Fruit fly (Drosophila melanogaster) whole organism, prepupa: Measurements from ENCODE around the gene Nak.

Experiments used
- CG10631 ChIP-seq: fragments of 200-800 bp; sonication (Bioruptor generic); optimal IDR thresholded peaks from 2 replicates; lab custom pipeline; 2016; ENCODE audit warnings: missing biosample characterization, missing genetic modification characterization
- CG10669 ChIP-seq: fragments of 200-800 bp; sonication (Bioruptor generic); optimal IDR thresholded peaks from 3 replicates; lab custom pipeline; 2018; ENCODE audit warnings: missing biosample characterization, mild to moderate bottlenecking, missing genetic modification characterization, moderate library complexity
- CG11294 ChIP-seq: fragments of 200-800 bp; sonication (Bioruptor generic); IDR thresholded peaks from 2 replicates; pipeline ENCODE4 v1.3.6; 2022; ENCODE audit warnings: missing biosample characterization, missing genetic modification characterization
- CG11902 ChIP-seq: fragments of 200-800 bp; sonication (Bioruptor generic); optimal IDR thresholded peaks from 3 replicates; lab custom pipeline; 2016; ENCODE audit warnings: missing biosample characterization, missing genetic modification characterization
- CG1621 ChIP-seq: fragments of 200-800 bp; sonication (Bioruptor generic); optimal IDR thresholded peaks from 3 replicates; lab custom pipeline; 2018; ENCODE audit warnings: missing biosample characterization, mild to moderate bottlenecking, missing genetic modification characterization
- CG3032 ChIP-seq: fragments of 200-800 bp; optimal IDR thresholded peaks from 2 replicates; lab custom pipeline; 2019; ENCODE audit warnings: missing biosample characterization, mild to moderate bottlenecking, missing genetic modification characterization, moderate library complexity
- CG31627 ChIP-seq: fragments of 200-800 bp; sonication (Bioruptor generic); optimal IDR thresholded peaks from 3 replicates; lab custom pipeline; 2016; ENCODE audit warnings: missing biosample characterization, missing genetic modification characterization
- CG3919 ChIP-seq: fragments of 200-800 bp; sonication (Bioruptor generic); optimal IDR thresholded peaks from 3 replicates; lab custom pipeline; 2016; ENCODE audit warnings: missing biosample characterization, missing genetic modification characterization
- CG4318 ChIP-seq: fragments of 200-800 bp; sonication (Bioruptor generic); optimal IDR thresholded peaks from 3 replicates; lab custom pipeline; 2017; ENCODE audit warnings: missing biosample characterization, mild to moderate bottlenecking, missing genetic modification characterization
- CG6163 ChIP-seq: fragments of 200-800 bp; sonication (Bioruptor generic); IDR thresholded peaks from 3 replicates; pipeline ENCODE4 v1.3.6; 2022; ENCODE audit warnings: missing biosample characterization, missing genetic modification characterization
- CG6276 ChIP-seq: fragments of 200-800 bp; sonication (Bioruptor generic); optimal IDR thresholded peaks from 2 replicates; lab custom pipeline; 2017; ENCODE audit warnings: missing biosample characterization, mild to moderate bottlenecking, missing genetic modification characterization
- CG6792 ChIP-seq: fragments of 200-800 bp; sonication (Bioruptor generic); optimal IDR thresholded peaks from 3 replicates; lab custom pipeline; 2016; ENCODE audit warnings: missing biosample characterization, missing genetic modification characterization
- CG6808 ChIP-seq: fragments of 200-800 bp; sonication (Bioruptor generic); optimal IDR thresholded peaks from 3 replicates; lab custom pipeline; 2017; ENCODE audit warnings: missing biosample characterization, missing genetic modification characterization, mild to moderate bottlenecking, moderate library complexity, missing genetic modification reagents
- CG6854 ChIP-seq: fragments of 200-800 bp; sonication (Bioruptor generic); optimal IDR thresholded peaks from 2 replicates; lab custom pipeline; 2017; ENCODE audit warnings: missing biosample characterization, mild to moderate bottlenecking, missing genetic modification characterization
- CG7368 ChIP-seq: fragments of 200-800 bp; sonication (Bioruptor generic); optimal IDR thresholded peaks from 3 replicates; lab custom pipeline; 2016; ENCODE audit warnings: missing biosample characterization, missing genetic modification characterization
- CG8319 ChIP-seq: fragments of 200-800 bp; sonication (Bioruptor generic); optimal IDR thresholded peaks from 3 replicates; lab custom pipeline; 2016; ENCODE audit warnings: missing biosample characterization, missing genetic modification characterization
- CG8632 ChIP-seq: fragments of 200-800 bp; sonication (Bioruptor generic); optimal IDR thresholded peaks from 3 replicates; lab custom pipeline; 2016; ENCODE audit warnings: missing biosample characterization, missing genetic modification characterization
- CG9139 ChIP-seq: fragments of 200-800 bp; sonication (Bioruptor generic); optimal IDR thresholded peaks from 3 replicates; lab custom pipeline; 2017; ENCODE audit warnings: missing biosample characterization, mild to moderate bottlenecking, missing genetic modification characterization
- Eip93F ChIP-seq: fragments of 200-800 bp; sonication (Bioruptor generic); optimal IDR thresholded peaks from 2 replicates; lab custom pipeline; 2016; ENCODE audit warnings: missing biosample characterization, mild to moderate bottlenecking, missing genetic modification characterization
- Ets96B ChIP-seq: fragments of 200-800 bp; optimal IDR thresholded peaks from 2 replicates; lab custom pipeline; 2019; ENCODE audit warnings: missing biosample characterization, mild to moderate bottlenecking, missing genetic modification characterization, moderate library complexity
- Hr38 ChIP-seq: sonication (Bioruptor generic); optimal IDR thresholded peaks from 2 replicates; lab custom pipeline; 2016; ENCODE audit warnings: missing biosample characterization, missing genetic modification characterization
- Hr39 ChIP-seq: fragments of 200-800 bp; sonication (Bioruptor generic); optimal IDR thresholded peaks from 2 replicates; lab custom pipeline; 2016; ENCODE audit warnings: missing biosample characterization, missing genetic modification characterization
- OdsH ChIP-seq: fragments of 200-800 bp; sonication (Bioruptor generic); optimal IDR thresholded peaks from 3 replicates; lab custom pipeline; 2016; ENCODE audit warnings: missing biosample characterization, missing genetic modification characterization
- Sox102F ChIP-seq: fragments of 200-800 bp; sonication (Bioruptor generic); optimal IDR thresholded peaks from 2 replicates; lab custom pipeline; 2016; ENCODE audit warnings: missing biosample characterization, mild to moderate bottlenecking, missing genetic modification characterization
- Sox14 ChIP-seq: fragments of 200-800 bp; sonication (Bioruptor generic); optimal IDR thresholded peaks from 3 replicates; lab custom pipeline; 2016; ENCODE audit warnings: missing biosample characterization, missing genetic modification characterization
- Sox15 ChIP-seq: fragments of 200-800 bp; sonication (Bioruptor generic); optimal IDR thresholded peaks from 3 replicates; lab custom pipeline; 2016; ENCODE audit warnings: missing biosample characterization, missing genetic modification characterization
- achi ChIP-seq: fragments of 200-800 bp; sonication (Bioruptor generic); optimal IDR thresholded peaks from 3 replicates; lab custom pipeline; 2016; ENCODE audit warnings: missing biosample characterization, missing genetic modification characterization
- acj6 ChIP-seq: fragments of 200-800 bp; sonication (Bioruptor generic); optimal IDR thresholded peaks from 3 replicates; lab custom pipeline; 2016; ENCODE audit warnings: missing biosample characterization, missing genetic modification characterization
- dac ChIP-seq: fragments of 200-800 bp; sonication (Bioruptor generic); optimal IDR thresholded peaks from 2 replicates; lab custom pipeline; 2017; ENCODE audit warnings: missing biosample characterization, mild to moderate bottlenecking, missing genetic modification characterization
- dsx ChIP-seq: fragments of 200-800 bp; optimal IDR thresholded peaks from 3 replicates; lab custom pipeline; 2019; ENCODE audit warnings: missing biosample characterization, mild to moderate bottlenecking, missing genetic modification characterization, moderate library complexity; ENCODE audit not compliant: poor library complexity, severe bottlenecking
- eg ChIP-seq: fragments of 200-800 bp; sonication (Bioruptor generic); IDR thresholded peaks from 3 replicates; pipeline ENCODE4 v1.3.6; 2022; ENCODE audit warnings: missing biosample characterization, missing genetic modification characterization
- esn ChIP-seq: fragments of 200-800 bp; sonication (Bioruptor generic); optimal IDR thresholded peaks from 2 replicates; lab custom pipeline; 2016; ENCODE audit warnings: missing biosample characterization, mild to moderate bottlenecking, missing genetic modification characterization, moderate library complexity
- fd59A ChIP-seq: fragments of 200-800 bp; sonication (Bioruptor generic); optimal IDR thresholded peaks from 2 replicates; lab custom pipeline; 2017; ENCODE audit warnings: missing biosample characterization, mild to moderate bottlenecking, missing genetic modification characterization, missing genetic modification reagents
- fd85E ChIP-seq: fragments of 200-800 bp; sonication (Bioruptor generic); optimal IDR thresholded peaks from 3 replicates; lab custom pipeline; 2016; ENCODE audit warnings: missing biosample characterization, missing genetic modification characterization
- fkh ChIP-seq: fragments of 200-800 bp; sonication (Bioruptor generic); optimal IDR thresholded peaks from 3 replicates; lab custom pipeline; 2017; ENCODE audit warnings: missing biosample characterization, mild to moderate bottlenecking, missing genetic modification characterization, moderate library complexity
- lz ChIP-seq: fragments of 200-800 bp; sonication (Bioruptor generic); optimal IDR thresholded peaks from 3 replicates; lab custom pipeline; 2016; ENCODE audit warnings: missing biosample characterization, missing genetic modification characterization
- net ChIP-seq: fragments of 200-800 bp; sonication (Bioruptor generic); optimal IDR thresholded peaks from 3 replicates; lab custom pipeline; 2016; ENCODE audit warnings: missing biosample characterization, missing genetic modification characterization
- pdm3 ChIP-seq: fragments of 200-800 bp; sonication (Bioruptor generic); optimal IDR thresholded peaks from 3 replicates; lab custom pipeline; 2016; ENCODE audit warnings: missing biosample characterization, missing genetic modification characterization
- salr ChIP-seq, 2 experiments: fragments of 200-800 bp; sonication (Bioruptor generic); optimal IDR thresholded peaks; 3 replicates each; lab custom pipeline; 2016 to 2018; ENCODE audit warnings: missing biosample characterization in 2 of 2, missing genetic modification characterization in 2 of 2, mild to moderate bottlenecking in 1 of 2
- spab ChIP-seq: fragments of 200-800 bp; sonication (Bioruptor generic); optimal IDR thresholded peaks from 2 replicates; lab custom pipeline; 2017; ENCODE audit warnings: missing biosample characterization, mild to moderate bottlenecking, missing genetic modification characterization, missing genetic modification reagents
- ss ChIP-seq, 2 experiments: fragments of 200-800 bp; sonication (Bioruptor generic); optimal IDR thresholded peaks; 2 replicates in 1 of 2; 3 replicates in 1 of 2; lab custom pipeline; 2017 to 2018; ENCODE audit warnings: mild to moderate bottlenecking in 2 of 2, missing biosample characterization in 2 of 2, missing genetic modification characterization in 2 of 2, moderate library complexity in 1 of 2
- svp ChIP-seq: fragments of 200-800 bp; sonication (Bioruptor generic); peaks from one replicate; lab custom pipeline; 2016; ENCODE audit warnings: missing biosample characterization, missing genetic modification characterization
- vri ChIP-seq: fragments of 200-800 bp; sonication (Bioruptor generic); optimal IDR thresholded peaks from 3 replicates; lab custom pipeline; 2016; ENCODE audit warnings: missing biosample characterization, mild to moderate bottlenecking, missing genetic modification characterization

The Nak gene

DNA sequence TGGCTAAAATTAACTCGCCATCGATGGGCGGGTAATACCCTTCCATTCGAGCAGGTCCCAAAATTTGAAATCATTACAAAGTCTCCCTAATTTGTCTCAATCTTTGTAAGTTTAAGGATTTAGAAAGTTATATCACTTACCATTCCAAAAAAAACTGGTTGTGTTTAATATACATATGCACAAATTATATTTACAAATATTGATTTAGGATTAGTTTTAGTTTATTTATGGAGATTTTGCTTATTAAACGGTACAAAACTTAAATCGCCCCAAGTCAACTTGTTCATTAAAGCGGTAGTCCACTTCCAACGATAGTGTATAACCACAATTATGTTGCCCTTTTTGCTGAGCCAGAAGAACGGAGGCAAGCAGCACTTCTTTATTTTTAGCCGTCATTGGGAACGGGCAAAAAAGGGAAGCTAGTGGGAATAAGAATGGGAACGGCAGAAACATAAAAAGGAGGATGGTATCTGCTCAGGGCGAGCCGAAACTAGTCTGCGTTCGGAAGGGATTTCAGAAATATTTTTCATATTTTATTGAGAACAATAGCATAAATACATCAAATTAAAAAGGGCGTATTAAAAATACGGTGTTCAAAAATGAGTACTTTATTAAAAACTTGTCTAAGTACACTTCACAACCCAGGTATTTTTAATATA is 20.4 kb downstream of the Nak start (continued):
- TF ChIP-seq dac (GFP tag; lab: Kevin White, UChicago), result peak; percentile 38
- no peak for TF ChIP-seq CG11294 (GFP tag; lab: Robert Waterston, UW)
- TF ChIP-seq svp (GFP tag; lab: Kevin White, UChicago), result peak; percentile 84
- peak; percentile 78 for TF ChIP-seq net (GFP tag; lab: Kevin White, UChicago)
- TF ChIP-seq CG3032 (tag; lab: Kevin White, UChicago), result peak; percentile 89
- TF ChIP-seq salr (GFP tag; optimal IDR thresholded peaks at IDR 0.05; lab: Kevin White, UChicago), result peak in 1 of 2 experiments; percentile 90
- TF ChIP-seq CG4318 (GFP tag; lab: Kevin White, UChicago), result peak; percentile 59
- peak; percentile 85 for TF ChIP-seq lz
- TF ChIP-seq CG6808 (GFP tag; lab: Kevin White, UChicago), result peak; percentile 89
- peak; percentile 79 for TF ChIP-seq CG3919 (GFP tag; lab: Kevin White, UChicago)
- TF ChIP-seq eg, result peak; percentile 52; the same call in 2 of the 3 replicates
- TF ChIP-seq fd59A, result peak; percentile 86
- TF ChIP-seq CG10631 (GFP tag; lab: Kevin White, UChicago), result peak; percentile 91
- TF ChIP-seq fkh, result no peak
- TF ChIP-seq esn (GFP tag; lab: Kevin White, UChicago), result peak; percentile 92
- peak; percentile 86 for TF ChIP-seq spab (GFP tag; lab: Kevin White, UChicago)
- no peak for TF ChIP-seq fd85E (GFP tag; lab: Kevin White, UChicago)
- TF ChIP-seq Sox15 (GFP tag; lab: Kevin White, UChicago), result peak; percentile 52
- TF ChIP-seq OdsH (GFP tag; lab: Kevin White, UChicago), result peak; percentile 84
- peak; percentile 86 for TF ChIP-seq CG8632
- peak; percentile 81 for TF ChIP-seq CG31627 (GFP tag; lab: Kevin White, UChicago)
- no peak for TF ChIP-seq CG6854 (GFP tag; lab: Kevin White, UChicago)

DNA sequence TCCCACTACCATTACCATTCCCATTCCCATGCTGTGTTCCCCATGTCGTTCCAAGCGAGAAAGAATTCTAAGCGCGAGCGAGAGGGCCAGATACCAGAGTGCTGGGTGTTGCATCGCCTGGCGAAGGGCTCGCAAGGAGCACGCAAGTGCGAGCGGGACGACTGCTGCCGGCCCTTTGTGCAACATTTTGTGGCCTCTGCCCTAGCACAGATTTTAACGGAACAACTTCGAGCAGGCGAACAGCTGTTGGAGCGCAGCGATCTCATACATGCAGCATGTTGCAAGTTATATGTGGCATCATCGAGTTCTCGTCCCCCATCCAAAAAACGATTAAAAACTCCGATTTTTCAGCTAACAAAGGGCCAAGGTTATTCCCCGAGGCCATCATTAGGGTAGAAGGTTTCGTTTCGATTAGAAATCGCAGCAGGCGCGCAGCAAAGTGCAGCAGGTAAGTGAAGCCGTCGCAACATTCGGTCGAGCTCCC is 21.0 kb downstream of the Nak start:
- TF ChIP-seq Hr39 (GFP tag; lab: Kevin White, UChicago) (no peak), Ets96B (tag; lab: Kevin White, UChicago) (no peak), lz (no peak), CG11902 (GFP tag; lab: Kevin White, UChicago) (no peak), CG31627 (GFP tag; lab: Kevin White, UChicago) (no peak), ss (GFP tag; optimal IDR thresholded peaks at IDR 0.05; lab: Kevin White, UChicago) (no peak), CG8319 (GFP tag; lab: Kevin White, UChicago) (no peak), CG6163 (no peak), CG4318 (GFP tag; lab: Kevin White, UChicago) (no peak), Sox14 (GFP tag; lab: Kevin White, UChicago) (no peak), svp (GFP tag; lab: Kevin White, UChicago) (peak; percentile 67), dsx (GFP tag; lab: Kevin White, UChicago) (peak; percentile 96), acj6 (no peak), Hr38 (GFP tag; lab: Kevin White, UChicago) (no peak), CG6276 (no peak)

DNA sequence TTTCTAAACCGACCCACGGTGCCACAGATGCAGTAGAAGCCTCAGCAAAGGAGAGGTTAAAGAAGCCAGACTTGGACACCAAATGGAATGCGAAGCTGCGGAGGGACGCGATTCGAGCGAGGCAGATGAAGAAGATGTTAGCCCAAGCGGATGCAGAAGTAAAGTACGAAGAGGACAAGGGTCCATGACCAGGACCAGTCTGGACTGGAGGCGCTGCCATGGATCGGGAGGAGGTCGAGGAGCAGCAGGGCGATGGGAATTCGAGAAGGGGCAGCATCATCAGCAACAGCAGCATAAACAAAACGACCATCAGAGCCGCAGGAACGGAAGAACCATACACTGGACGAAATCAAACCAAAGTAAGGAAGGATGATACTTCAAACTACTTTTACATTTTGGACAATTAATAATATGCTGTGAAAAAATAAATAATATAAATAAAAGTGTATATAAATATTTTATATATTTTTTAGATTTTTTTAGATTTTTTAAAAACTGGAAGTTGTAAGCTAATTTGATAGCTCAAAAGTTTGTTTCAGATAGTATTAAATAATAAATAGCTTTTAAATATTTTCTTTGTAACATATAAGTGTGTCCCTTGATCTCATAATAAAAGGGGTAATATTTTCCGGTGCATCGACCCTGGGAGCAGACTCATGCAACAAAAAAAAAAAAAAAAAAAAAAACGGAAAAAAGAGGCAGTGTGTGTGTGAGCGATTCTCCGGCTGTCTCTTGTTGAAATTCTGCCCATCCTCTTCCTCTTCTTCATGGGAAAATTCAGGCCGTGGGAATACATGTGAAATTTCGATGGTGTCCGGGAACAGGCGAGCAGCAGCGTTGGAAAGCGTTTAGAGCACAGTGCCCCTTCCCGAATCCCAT is 21.7 kb downstream of the Nak start:
- TF ChIP-seq CG8319 (GFP tag; lab: Kevin White, UChicago) (peak; percentile 19), Sox102F (GFP tag; lab: Kevin White, UChicago) (peak; percentile 46), Eip93F (GFP tag; lab: Kevin White, UChicago) (peak; percentile 42), CG7368 (GFP tag; lab: Kevin White, UChicago) (peak; percentile 40), OdsH (GFP tag; lab: Kevin White, UChicago) (peak; percentile 78), achi (GFP tag; lab: Kevin White, UChicago) (peak; percentile 82), vri (GFP tag; lab: Kevin White, UChicago) (peak; percentile 47), dsx (GFP tag; lab: Kevin White, UChicago) (peak; percentile 88), CG9139 (GFP tag; lab: Kevin White, UChicago) (peak; percentile 85), CG3032 (tag; lab: Kevin White, UChicago) (peak; percentile 93), CG10669 (GFP tag; lab: Kevin White, UChicago) (peak; percentile 75), CG1621 (tag; lab: Kevin White, UChicago) (peak; percentile 47), spab (GFP tag; lab: Kevin White, UChicago) (peak; percentile 79), Sox15 (GFP tag; lab: Kevin White, UChicago) (peak; percentile 53), svp (GFP tag; lab: Kevin White, UChicago) (peak; percentile 54), fd59A (peak; percentile 24), pdm3 (GFP tag; lab: Kevin White, UChicago) (peak; percentile 39), CG3919 (GFP tag; lab: Kevin White, UChicago) (peak; percentile 76), Ets96B (tag; lab: Kevin White, UChicago) (peak; percentile 94), CG6792 (GFP tag; lab: Kevin White, UChicago) (peak; percentile 85)
